Worm (Caenorhabditis elegans) whole organism, mixed stage, embryonic: ENCODE data around the gene scpl-4.

Experiments
- M03D4.4 ChIP-seq: sonication (generic microtip); optimal IDR thresholded peaks from 2 replicates; lab custom pipeline; 2017; ENCODE audit warnings: mild to moderate bottlenecking, missing genetic modification characterization, missing compliant biosample characterization
- blmp-1 ChIP-seq: fragments of 150-350 bp; optimal IDR thresholded peaks from 2 replicates; lab custom pipeline; 2014; ENCODE audit warnings: missing biosample characterization, missing genetic modification characterization
- ceh-43 ChIP-seq: fragments of 200-800 bp; sonication (Bioruptor generic); optimal IDR thresholded peaks from 2 replicates; lab custom pipeline; 2018; ENCODE audit warnings: mild to moderate bottlenecking, missing genetic modification characterization, moderate library complexity, missing compliant biosample characterization
- ces-1 ChIP-seq: fragments of 150-350 bp; optimal IDR thresholded peaks from 2 replicates; lab custom pipeline; 2014; ENCODE audit warnings: missing biosample characterization, missing genetic modification reagents, missing genetic modification characterization
- cnd-1 ChIP-seq: fragments of 200-800 bp; sonication (Bioruptor generic); optimal IDR thresholded peaks from 2 replicates; lab custom pipeline; 2018; ENCODE audit warnings: mild to moderate bottlenecking, missing genetic modification characterization, missing compliant biosample characterization
- drap-1 ChIP-seq: fragments of 200-800 bp; sonication (Bioruptor generic); optimal IDR thresholded peaks from 3 replicates; lab custom pipeline; 2018; ENCODE audit warnings: mild to moderate bottlenecking, missing genetic modification characterization, missing compliant biosample characterization
- elt-1 ChIP-seq: sonication (generic microtip); optimal IDR thresholded peaks from 2 replicates; lab custom pipeline; 2017; ENCODE audit warnings: missing genetic modification characterization, mild to moderate bottlenecking, missing compliant biosample characterization, antibody characterized with exemption, moderate library complexity, borderline replicate concordance; ENCODE audit not compliant: insufficient read depth
- elt-3 ChIP-seq: fragments of 150-350 bp; optimal IDR thresholded peaks from 2 replicates; lab custom pipeline; 2014; ENCODE audit warnings: missing biosample characterization, missing genetic modification characterization
- flh-1 ChIP-seq: fragments of 200-800 bp; sonication (Bioruptor generic); optimal IDR thresholded peaks from 2 replicates; lab custom pipeline; 2018; ENCODE audit warnings: mild to moderate bottlenecking, missing genetic modification characterization, moderate library complexity, missing compliant biosample characterization
- lin-13 ChIP-seq: fragments of 150-350 bp; optimal IDR thresholded peaks from 2 replicates; lab custom pipeline; 2014; ENCODE audit warnings: missing biosample characterization, missing genetic modification characterization
- lin-32 ChIP-seq: fragments of 200-800 bp; sonication (Bioruptor generic); optimal IDR thresholded peaks from 2 replicates; lab custom pipeline; 2018; ENCODE audit warnings: mild to moderate bottlenecking, missing genetic modification characterization, missing compliant biosample characterization
- mep-1 ChIP-seq: fragments of 150-350 bp; optimal IDR thresholded peaks from 2 replicates; lab custom pipeline; 2017; ENCODE audit warnings: missing biosample characterization, missing genetic modification reagents, missing genetic modification characterization, inconsistent platforms
- nhr-12 ChIP-seq: fragments of 150-350 bp; optimal IDR thresholded peaks from 2 replicates; lab custom pipeline; 2014; ENCODE audit warnings: missing biosample characterization, missing genetic modification characterization
- nhr-2 ChIP-seq: fragments of 150-350 bp; optimal IDR thresholded peaks from 2 replicates; lab custom pipeline; 2014; ENCODE audit warnings: missing biosample characterization, missing genetic modification characterization
- pha-4 ChIP-seq: fragments of 150-350 bp; optimal IDR thresholded peaks from 2 replicates; lab custom pipeline; 2018; ENCODE audit warnings: missing biosample characterization, missing genetic modification reagents, missing genetic modification characterization
- tbx-8 ChIP-seq: fragments of 200-800 bp; sonication (Bioruptor generic); optimal IDR thresholded peaks from 2 replicates; lab custom pipeline; 2018; ENCODE audit warnings: mild to moderate bottlenecking, missing genetic modification characterization, moderate library complexity, missing compliant biosample characterization
- unc-120 ChIP-seq: sonication (generic microtip); optimal IDR thresholded peaks from 2 replicates; lab custom pipeline; 2017; ENCODE audit warnings: missing genetic modification characterization, missing compliant biosample characterization; ENCODE audit not compliant: poor library complexity, severe bottlenecking
- ztf-11 ChIP-seq: fragments of 150-350 bp; optimal IDR thresholded peaks from 2 replicates; lab custom pipeline; 2014; ENCODE audit warnings: missing biosample characterization, missing genetic modification characterization

scpl-4 gene

DNA sequence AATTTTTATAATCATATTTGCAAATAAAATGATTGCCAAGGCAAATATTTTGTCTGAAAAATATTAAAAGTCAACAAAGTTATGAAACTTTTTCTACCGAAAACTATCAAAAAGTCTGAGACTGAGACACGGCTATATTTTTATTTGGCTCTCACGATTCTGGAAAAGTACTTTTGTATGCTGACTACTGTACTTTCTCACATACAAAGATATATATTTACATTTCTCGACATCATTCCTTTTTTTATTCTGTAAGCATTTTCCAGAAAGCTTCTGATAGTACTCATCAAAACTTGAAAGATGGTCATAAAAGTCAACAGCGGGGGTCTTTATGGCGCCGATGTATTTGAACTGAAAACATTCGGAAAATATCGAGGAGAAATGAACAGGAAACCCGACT lies 49.2 kb downstream of the scpl-4 start, which contains the start of gene aqp-6:
Gene aqp-6, plus strand, starts transcription at position 301 of the 400 bp plus-strand sequence.
- TF ChIP-seq nhr-2 (tag; lab: Kevin White, UChicago) = no peak
- TF ChIP-seq unc-120 = no peak
- no peak for TF ChIP-seq ztf-11 (tag; lab: Kevin White, UChicago)
- no peak for TF ChIP-seq lin-32 (GFP tag; lab: Kevin White, UChicago)
- TF ChIP-seq pha-4 = no peak
- TF ChIP-seq lin-13 (tag; lab: Kevin White, UChicago) = no peak
- no peak for TF ChIP-seq mep-1
- TF ChIP-seq ceh-43 (GFP tag; lab: Kevin White, UChicago) = no peak
- no peak for TF ChIP-seq elt-1
- no peak for TF ChIP-seq cnd-1 (tag; lab: Kevin White, UChicago)
- no peak for TF ChIP-seq ces-1 (GFP tag; lab: Kevin White, UChicago)
- TF ChIP-seq elt-3 = no peak
- no peak for TF ChIP-seq flh-1 (GFP tag; lab: Kevin White, UChicago)
- TF ChIP-seq nhr-12 (tag; lab: Kevin White, UChicago) = no peak
- TF ChIP-seq M03D4.4 (tag; lab: Kevin White, UChicago) = no peak
- no peak for TF ChIP-seq blmp-1 (tag; lab: Kevin White, UChicago)
- no peak for TF ChIP-seq drap-1
- no peak for TF ChIP-seq tbx-8 (GFP tag; lab: Kevin White, UChicago)
